Worm (Caenorhabditis elegans) whole organism, L4 larva: ENCODE results near the gene srx-4.

Source experiments
- D1046.2 ChIP-seq: fragments of 200-800 bp; sonication (Bioruptor generic); IDR thresholded peaks from 2 replicates; pipeline ENCODE4 v1.3.6; 2022; ENCODE audit warnings: missing genetic modification characterization, missing compliant biosample characterization
- F10B5.3 ChIP-seq: sonication (generic microtip); optimal IDR thresholded peaks from 2 replicates; lab custom pipeline; 2016; ENCODE audit warnings: mild to moderate bottlenecking, missing genetic modification characterization, missing compliant biosample characterization
- T20F7.1 ChIP-seq: fragments of 200-800 bp; sonication (Bioruptor generic); optimal IDR thresholded peaks from 2 replicates; lab custom pipeline; 2018; ENCODE audit warnings: mild to moderate bottlenecking, missing genetic modification characterization, missing compliant biosample characterization
- T26A8.4 ChIP-seq: fragments of 200-800 bp; sonication (Bioruptor generic); IDR thresholded peaks from 2 replicates; pipeline ENCODE4 v1.3.6; 2022; ENCODE audit warnings: missing genetic modification characterization, missing compliant biosample characterization
- Y105C5A.15 ChIP-seq: fragments of 200-800 bp; sonication (Bioruptor generic); IDR thresholded peaks from 2 replicates; pipeline ENCODE4 v1.3.6; 2022; ENCODE audit warnings: missing genetic modification characterization, missing compliant biosample characterization
- Y48G9A.11 ChIP-seq: fragments of 200-800 bp; sonication (Bioruptor generic); IDR thresholded peaks from 2 replicates; pipeline ENCODE4 v1.3.6; 2022; ENCODE audit warnings: missing genetic modification reagents, missing genetic modification characterization, missing compliant biosample characterization
- Y75B8A.6 ChIP-seq: fragments of 200-800 bp; sonication (Bioruptor generic); IDR thresholded peaks from 2 replicates; pipeline ENCODE4 v1.3.6; 2022; ENCODE audit warnings: missing genetic modification reagents, missing genetic modification characterization, missing compliant biosample characterization
- ZK337.2 ChIP-seq: fragments of 200-800 bp; sonication (Bioruptor generic); IDR thresholded peaks from 2 replicates; pipeline ENCODE4 v1.3.6; 2022; ENCODE audit warnings: missing genetic modification reagents, missing genetic modification characterization, missing compliant biosample characterization
- aha-1 ChIP-seq: fragments of 150-350 bp; peaks from one replicate; lab custom pipeline; 2014; ENCODE audit warnings: missing biosample characterization, missing genetic modification characterization
- aly-2 ChIP-seq: sonication (generic microtip); optimal IDR thresholded peaks from 2 replicates; lab custom pipeline; 2018; ENCODE audit warnings: missing biosample characterization, missing genetic modification characterization
- ama-1 ChIP-seq: fragments of 150-350 bp; optimal IDR thresholded peaks from 2 replicates; lab custom pipeline; 2014; ENCODE audit warnings: inconsistent platforms, mixed read lengths
- arid-1 ChIP-seq: fragments of 200-800 bp; sonication (Bioruptor generic); conservative IDR thresholded peaks from 2 replicates; pipeline ENCODE4 v1.3.6; 2022; ENCODE audit warnings: missing genetic modification reagents, missing genetic modification characterization, missing compliant biosample characterization
- ceh-20 ChIP-seq: fragments of 200-800 bp; sonication (Bioruptor generic); IDR thresholded peaks from 2 replicates; pipeline ENCODE4 v1.3.6; 2022; ENCODE audit warnings: missing genetic modification reagents, missing genetic modification characterization, missing compliant biosample characterization
- ceh-28 ChIP-seq: fragments of 150-350 bp; optimal IDR thresholded peaks from 2 replicates; lab custom pipeline; 2014; ENCODE audit warnings: missing biosample characterization, missing genetic modification reagents, missing genetic modification characterization
- cey-2 ChIP-seq: sonication (generic microtip); optimal IDR thresholded peaks from 3 replicates; lab custom pipeline; 2017; ENCODE audit warnings: missing genetic modification characterization, mild to moderate bottlenecking, missing compliant biosample characterization, antibody characterized with exemption, borderline replicate concordance; ENCODE audit not compliant: insufficient read depth
- daf-12 ChIP-seq: fragments of 150-350 bp; optimal IDR thresholded peaks from 2 replicates; lab custom pipeline; 2014; ENCODE audit warnings: missing biosample characterization, missing genetic modification reagents, missing genetic modification characterization
- daf-8 ChIP-seq: fragments of 200-800 bp; sonication (Bioruptor generic); IDR thresholded peaks from 2 replicates; pipeline ENCODE4 v1.3.6; 2022; ENCODE audit warnings: missing genetic modification characterization, missing compliant biosample characterization
- dmd-9 ChIP-seq: fragments of 200-800 bp; sonication (Bioruptor generic); IDR thresholded peaks from 2 replicates; pipeline ENCODE4 v1.3.6; 2022; ENCODE audit warnings: missing genetic modification reagents, missing genetic modification characterization, missing compliant biosample characterization
- duxl-1 ChIP-seq: sonication (generic microtip); optimal IDR thresholded peaks from 2 replicates; lab custom pipeline; 2016; ENCODE audit warnings: mild to moderate bottlenecking, missing genetic modification characterization, moderate library complexity, missing compliant biosample characterization; ENCODE audit not compliant: poor library complexity
- dve-1 ChIP-seq: sonication (generic microtip); optimal IDR thresholded peaks from 2 replicates; lab custom pipeline; 2017; ENCODE audit warnings: antibody characterized with exemption, mild to moderate bottlenecking, missing genetic modification characterization, missing compliant biosample characterization; ENCODE audit not compliant: insufficient read depth
- egl-27 ChIP-seq: sonication (generic microtip); optimal IDR thresholded peaks from 3 replicates; lab custom pipeline; 2017; ENCODE audit warnings: missing biosample characterization, missing genetic modification reagents, missing genetic modification characterization
- egl-43 ChIP-seq: fragments of 200-800 bp; sonication (Bioruptor generic); IDR thresholded peaks from 2 replicates; pipeline ENCODE4 v1.3.6; 2022; ENCODE audit warnings: missing genetic modification reagents, missing genetic modification characterization, missing compliant biosample characterization
- fos-1 ChIP-seq: fragments of 150-350 bp; optimal IDR thresholded peaks from 2 replicates; lab custom pipeline; 2014; ENCODE audit warnings: missing biosample characterization, missing genetic modification characterization
- hif-1 ChIP-seq, 2 experiments: sonication (generic microtip); optimal IDR thresholded peaks; 2 replicates each; lab custom pipeline; 2016 to 2017; ENCODE audit warnings: missing compliant biosample characterization in 2 of 2, missing genetic modification characterization in 2 of 2, missing genetic modification reagents in 2 of 2, missing genotype in 2 of 2, mild to moderate bottlenecking in 1 of 2
- hlh-11 ChIP-seq: fragments of 200-800 bp; sonication (Bioruptor generic); optimal IDR thresholded peaks from 2 replicates; lab custom pipeline; 2018; ENCODE audit warnings: mild to moderate bottlenecking, missing genetic modification characterization, missing compliant biosample characterization
- hmg-1.1 ChIP-seq: fragments of 200-800 bp; sonication (Bioruptor generic); IDR thresholded peaks from 2 replicates; pipeline ENCODE4 v1.3.6; 2022; ENCODE audit warnings: missing genetic modification reagents, missing genetic modification characterization, missing compliant biosample characterization
- lsy-2 ChIP-seq, 2 experiments: fragments of 150-350 bp in 1 of 2; sonication (generic microtip) in 1 of 2; optimal IDR thresholded peaks; 2 replicates each; lab custom pipeline; 2014 to 2017; ENCODE audit warnings: missing biosample characterization in 2 of 2, missing genetic modification characterization in 2 of 2
- mdl-1 ChIP-seq, 2 experiments: fragments of 150-350 bp in 1 of 2; sonication (generic microtip) in 1 of 2; optimal IDR thresholded peaks; 2 replicates each; lab custom pipeline; 2014 to 2017; ENCODE audit warnings: missing biosample characterization in 2 of 2, missing genetic modification characterization in 2 of 2
- mep-1 ChIP-seq: fragments of 150-350 bp; sonication (generic microtip); optimal IDR thresholded peaks from 3 replicates; lab custom pipeline; 2014; ENCODE audit warnings: missing biosample characterization, missing genetic modification characterization
- mes-2 ChIP-seq: sonication (generic microtip); optimal IDR thresholded peaks from 2 replicates; lab custom pipeline; 2016; ENCODE audit warnings: missing genotype, mild to moderate bottlenecking, missing genetic modification characterization, missing compliant biosample characterization; ENCODE audit not compliant: poor library complexity, severe bottlenecking
- mxl-3 ChIP-seq: fragments of 200-800 bp; sonication (Bioruptor generic); optimal IDR thresholded peaks from 2 replicates; lab custom pipeline; 2018; ENCODE audit warnings: mild to moderate bottlenecking, missing genetic modification characterization, missing compliant biosample characterization
- nhr-10 ChIP-seq: fragments of 150-350 bp; optimal IDR thresholded peaks from 2 replicates; lab custom pipeline; 2014; ENCODE audit warnings: missing biosample characterization, missing genetic modification characterization
- nhr-102 ChIP-seq: sonication (generic microtip); optimal IDR thresholded peaks from 2 replicates; lab custom pipeline; 2016; ENCODE audit warnings: mild to moderate bottlenecking, missing genetic modification characterization, moderate library complexity, missing compliant biosample characterization
- nhr-11 ChIP-seq: fragments of 150-350 bp; optimal IDR thresholded peaks from 2 replicates; lab custom pipeline; 2014; ENCODE audit warnings: missing biosample characterization, missing genetic modification characterization
- nhr-111 ChIP-seq: fragments of 200-800 bp; sonication (Bioruptor generic); optimal IDR thresholded peaks from 2 replicates; lab custom pipeline; 2018; ENCODE audit warnings: mild to moderate bottlenecking, missing genetic modification characterization, missing compliant biosample characterization
- nhr-25 ChIP-seq: sonication (generic microtip); optimal IDR thresholded peaks from 2 replicates; lab custom pipeline; 2017; ENCODE audit warnings: missing genetic modification characterization, mild to moderate bottlenecking, missing compliant biosample characterization, antibody characterized with exemption, moderate library complexity, borderline replicate concordance; ENCODE audit not compliant: insufficient read depth
- nhr-48 ChIP-seq: sonication (generic microtip); optimal IDR thresholded peaks from 2 replicates; lab custom pipeline; 2016; ENCODE audit warnings: mild to moderate bottlenecking, missing genetic modification characterization, missing compliant biosample characterization
- nhr-6 ChIP-seq: fragments of 150-350 bp; optimal IDR thresholded peaks from 2 replicates; lab custom pipeline; 2014; ENCODE audit warnings: missing biosample characterization, missing genetic modification characterization
- pha-4 ChIP-seq, 2 experiments: fragments of 150-350 bp in 1 of 2; fragments of 200-800 bp in 1 of 2; sonication (Bioruptor generic) in 1 of 2; IDR thresholded peaks in 1 of 2; optimal IDR thresholded peaks in 1 of 2; 2 replicates each; pipeline versions ENCODE4 v1.3.6 to Lab custom; 2014 to 2022; ENCODE audit warnings: missing genetic modification characterization in 2 of 2, missing genetic modification reagents in 2 of 2, missing biosample characterization in 1 of 2, missing compliant biosample characterization in 1 of 2
- rbr-2 ChIP-seq: sonication (generic microtip); optimal IDR thresholded peaks from 2 replicates; lab custom pipeline; 2016; ENCODE audit warnings: missing genotype, missing genetic modification characterization, missing compliant biosample characterization
- snpc-1.2 ChIP-seq: fragments of 200-800 bp; sonication (Bioruptor generic); IDR thresholded peaks from 2 replicates; pipeline ENCODE4 v1.3.6; 2022; ENCODE audit warnings: missing genetic modification reagents, missing genetic modification characterization, missing compliant biosample characterization
- spr-1 ChIP-seq: sonication (generic microtip); optimal IDR thresholded peaks from 2 replicates; lab custom pipeline; 2016; ENCODE audit warnings: mild to moderate bottlenecking, missing genetic modification characterization, missing compliant biosample characterization
- tra-1 ChIP-seq: fragments of 200-800 bp; sonication (Bioruptor generic); IDR thresholded peaks from 2 replicates; pipeline ENCODE4 v1.3.6; 2022; ENCODE audit warnings: missing genetic modification reagents, missing genetic modification characterization, missing compliant biosample characterization
- zfp-2 ChIP-seq: sonication (generic microtip); optimal IDR thresholded peaks from 2 replicates; lab custom pipeline; 2016; ENCODE audit warnings: mild to moderate bottlenecking, missing genetic modification characterization, missing compliant biosample characterization
- zfp-3 ChIP-seq: fragments of 200-800 bp; sonication (Bioruptor generic); conservative IDR thresholded peaks from 2 replicates; pipeline ENCODE4 v1.3.6; 2022; ENCODE audit warnings: missing genetic modification reagents, missing genetic modification characterization, missing compliant biosample characterization
- zip-2 ChIP-seq: fragments of 150-350 bp; optimal IDR thresholded peaks from 2 replicates; lab custom pipeline; 2014; ENCODE audit warnings: missing biosample characterization, missing genetic modification characterization

srx-4 gene

DNA sequence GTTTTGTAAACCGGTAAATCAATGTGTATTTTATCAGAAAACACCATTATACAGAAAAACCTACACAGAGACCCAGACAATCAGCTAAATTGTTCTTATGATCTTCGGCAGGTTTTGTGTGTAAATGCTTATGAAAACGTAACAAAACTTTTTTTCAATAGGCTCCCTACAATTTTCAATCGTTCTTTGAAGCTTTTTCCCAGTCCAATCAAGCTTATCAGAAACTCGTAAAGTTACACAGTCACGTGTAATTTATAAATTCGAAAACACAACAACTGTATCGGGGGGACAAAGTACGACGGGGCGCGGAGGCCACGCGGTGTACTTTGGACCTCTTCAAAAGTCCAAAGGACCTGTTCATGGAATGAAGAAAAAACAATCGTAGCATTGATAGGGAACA, 37.6 kb upstream of the srx-4 start (continued):
- TF ChIP-seq rbr-2, result peak; percentile 13
- TF ChIP-seq ceh-20 (GFP tag; lab: Robert Waterston, UW), result no peak
- TF ChIP-seq tra-1 (GFP tag; lab: Robert Waterston, UW), result no peak
- TF ChIP-seq daf-8 (GFP tag; lab: Robert Waterston, UW), result no peak
- no peak for TF ChIP-seq F10B5.3 (tag; lab: Kevin White, UChicago)
- no peak for TF ChIP-seq hmg-1.1 (GFP tag; lab: Robert Waterston, UW)

DNA sequence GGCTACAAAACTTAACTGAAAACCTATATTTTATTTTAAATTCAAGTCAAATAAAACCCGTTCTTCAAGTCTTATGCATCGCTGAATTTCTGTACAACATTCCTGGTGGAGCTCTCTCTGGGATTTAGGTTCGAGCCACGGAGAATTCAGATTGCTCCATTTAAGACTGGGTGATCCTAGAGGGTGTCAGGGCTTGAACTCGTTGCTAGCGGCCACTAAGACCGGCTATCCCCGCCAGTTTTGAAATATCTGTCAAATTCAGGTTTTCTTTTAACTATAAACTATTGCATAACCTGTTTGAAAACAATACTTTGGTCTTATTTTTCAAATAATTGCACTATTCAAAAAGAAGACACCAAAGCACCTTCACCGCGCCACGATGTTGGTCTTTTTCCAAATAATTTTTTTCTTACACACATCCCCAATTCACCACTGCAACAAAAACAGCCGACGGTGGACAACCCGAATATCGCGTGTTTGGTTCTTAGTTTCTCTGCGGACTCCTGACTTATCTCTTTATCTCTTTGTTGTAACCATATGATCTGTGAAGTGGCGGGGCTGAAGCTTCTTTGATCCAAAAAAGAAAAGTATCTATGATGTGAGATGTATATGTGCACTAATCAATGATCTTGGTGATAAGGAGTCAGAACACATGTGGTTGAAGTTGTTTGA, 36.4 kb upstream of the srx-4 start:
- TF ChIP-seq nhr-6 (tag; lab: Kevin White, UChicago) (no peak), duxl-1 (tag; lab: Kevin White, UChicago) (no peak), cey-2 (no peak), zip-2 (tag; lab: Kevin White, UChicago) (peak; percentile 15), lsy-2 (tag; optimal IDR thresholded peaks at IDR 0.05; lab: Kevin White, UChicago) (peak in 1 of 2 experiments; percentile 69), nhr-11 (tag; lab: Kevin White, UChicago) (peak; percentile 69), aly-2 (no peak), nhr-48 (tag; lab: Kevin White, UChicago) (peak; percentile 64), ama-1 (lab: Kevin White, UChicago) (no peak), nhr-25 (tag; lab: Kevin White, UChicago) (no peak), D1046.2 (GFP tag; lab: Robert Waterston, UW) (no peak), hlh-11 (tag; lab: Kevin White, UChicago) (peak; percentile 94), daf-12 (no peak), ZK337.2 (GFP tag; lab: Robert Waterston, UW) (no peak), Y105C5A.15 (GFP tag; lab: Robert Waterston, UW) (0 out of 2 replicates have a peak, but pooled peaks have one; percentile 28), tra-1 (GFP tag; lab: Robert Waterston, UW) (no peak), hmg-1.1 (GFP tag; lab: Robert Waterston, UW) (0 out of 2 replicates have a peak, but pooled peaks have one; percentile 26), dmd-9 (0 out of 2 replicates have a peak, but pooled peaks have one; percentile 16), Y75B8A.6 (GFP tag; lab: Robert Waterston, UW) (0 out of 2 replicates have a peak, but pooled peaks have one; percentile 10), dve-1 (tag; lab: Kevin White, UChicago) (peak; percentile 96), nhr-102 (tag; lab: Kevin White, UChicago) (peak; percentile 18), T26A8.4 (GFP tag; lab: Robert Waterston, UW) (peak; percentile 39; the same call in 1 of the 2 replicates), nhr-10 (tag; lab: Kevin White, UChicago) (peak; percentile 89), mes-2 (tag; lab: Kevin White, UChicago) (no peak), Y48G9A.11 (GFP tag; lab: Robert Waterston, UW) (0 out of 2 replicates have a peak, but pooled peaks have one; percentile 10), zfp-2 (tag; lab: Kevin White, UChicago) (no peak), ceh-28 (no peak), T20F7.1 (GFP tag; lab: Kevin White, UChicago) (peak; percentile 23), spr-1 (tag; lab: Kevin White, UChicago) (peak; percentile 57), mdl-1 (tag; optimal IDR thresholded peaks at IDR 0.05; lab: Kevin White, UChicago) (peak; percentile 26 to 81), hif-1 (tag; optimal IDR thresholded peaks at IDR 0.05; lab: Kevin White, UChicago) (no peak), snpc-1.2 (GFP tag; lab: Robert Waterston, UW) (no peak), nhr-111 (GFP tag; lab: Kevin White, UChicago) (peak; percentile 47), mep-1 (tag; lab: Kevin White, UChicago) (peak; percentile 61), egl-43 (GFP tag; lab: Robert Waterston, UW) (0 out of 2 replicates have a peak, but pooled peaks have one; percentile 4), aha-1 (peak; percentile 98), zfp-3 (0 out of 2 replicates have a peak, but pooled peaks have one; percentile 23), mxl-3 (GFP tag; lab: Kevin White, UChicago) (peak; percentile 59), pha-4 (GFP tag; IDR thresholded peaks at IDR 0.05; lab: Robert Waterston, UW) (0 out of 2 replicates have a peak, but pooled peaks have one; percentile 14), pha-4 (tag; optimal IDR thresholded peaks at IDR 0.05; lab: Kevin White, UChicago) (no peak), fos-1 (tag; lab: Kevin White, UChicago) (no peak), egl-27 (tag; lab: Kevin White, UChicago) (no peak), arid-1 (no peak)
